Fruit fly (Drosophila melanogaster) whole organism, prepupa: ENCODE data around the gene CG7857.

Experiments used
- Blimp-1 ChIP-seq: fragments of 200-800 bp; sonication (Bioruptor generic); optimal IDR thresholded peaks from 3 replicates; lab custom pipeline; 2017; ENCODE audit warnings: missing biosample characterization, missing genetic modification characterization, mild to moderate bottlenecking, moderate library complexity, missing genetic modification reagents
- CG32006 ChIP-seq: fragments of 200-800 bp; sonication (Bioruptor generic); optimal IDR thresholded peaks from 3 replicates; lab custom pipeline; 2017; ENCODE audit warnings: missing biosample characterization, mild to moderate bottlenecking, missing genetic modification characterization
- CG8119 ChIP-seq: fragments of 200-800 bp; sonication (Bioruptor generic); IDR thresholded peaks from 3 replicates; pipeline ENCODE4 v1.3.6; 2022; ENCODE audit warnings: missing biosample characterization, missing genetic modification characterization
- OdsH ChIP-seq: fragments of 200-800 bp; sonication (Bioruptor generic); optimal IDR thresholded peaks from 3 replicates; lab custom pipeline; 2016; ENCODE audit warnings: missing biosample characterization, missing genetic modification characterization
- Sox102F ChIP-seq: fragments of 200-800 bp; sonication (Bioruptor generic); optimal IDR thresholded peaks from 2 replicates; lab custom pipeline; 2016; ENCODE audit warnings: missing biosample characterization, mild to moderate bottlenecking, missing genetic modification characterization
- svp ChIP-seq: fragments of 200-800 bp; sonication (Bioruptor generic); peaks from one replicate; lab custom pipeline; 2016; ENCODE audit warnings: missing biosample characterization, missing genetic modification characterization

DNA sequence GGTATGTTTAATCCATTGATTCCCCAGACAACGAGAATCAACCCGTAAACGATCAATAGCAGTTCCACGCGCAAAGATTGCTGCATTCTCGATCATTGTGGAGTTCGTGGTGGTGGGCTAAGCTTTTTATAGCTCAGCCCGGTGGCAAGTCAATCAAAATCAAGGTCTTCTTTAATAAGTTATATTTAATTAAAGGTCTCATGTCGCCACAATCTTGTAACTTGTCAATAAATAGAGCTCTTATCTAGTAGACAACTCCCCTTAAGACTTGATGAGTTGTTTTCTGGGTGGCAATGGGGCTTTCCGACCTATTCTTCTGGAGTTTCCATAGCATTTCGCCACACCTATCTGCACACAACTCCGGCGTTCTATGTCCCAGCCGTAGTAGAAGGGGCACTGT, 23.4 kb upstream of the CG7857 start, which contains the start of gene CG42728:
- no peak for TF ChIP-seq svp (GFP tag; lab: Kevin White, UChicago)
- no peak for TF ChIP-seq OdsH (GFP tag; lab: Kevin White, UChicago)
- TF ChIP-seq CG8119 (GFP tag; lab: Robert Waterston, UW): no peak
- TF ChIP-seq CG32006 (GFP tag; lab: Kevin White, UChicago): no peak
- no peak for TF ChIP-seq Blimp-1 (GFP tag; lab: Kevin White, UChicago)
- TF ChIP-seq Sox102F (GFP tag; lab: Kevin White, UChicago): no peak
